Fruit fly (Drosophila melanogaster) whole organism, embryonic: ENCODE results near the gene Hrs.

Experiments used
- B-H1 ChIP-seq: fragments of 200-800 bp; sonication (Bioruptor generic); IDR thresholded peaks from 3 replicates; pipeline ENCODE4 v1.3.6; 2022; ENCODE audit warnings: missing biosample characterization, missing genetic modification characterization
- CG10209 ChIP-seq: fragments of 200-800 bp; sonication (Bioruptor generic); optimal IDR thresholded peaks from 3 replicates; lab custom pipeline; 2017; ENCODE audit warnings: missing biosample characterization, mild to moderate bottlenecking, missing genetic modification characterization, missing genetic modification reagents
- CG10366 ChIP-seq: fragments of 200-800 bp; sonication (Bioruptor generic); IDR thresholded peaks from 2 replicates; pipeline ENCODE4 v1.3.6; 2022; ENCODE audit warnings: missing biosample characterization, missing genetic modification characterization
- CG10565 ChIP-seq: fragments of 200-800 bp; sonication (Bioruptor generic); optimal IDR thresholded peaks from 3 replicates; lab custom pipeline; 2016; ENCODE audit warnings: missing biosample characterization, mild to moderate bottlenecking, missing genetic modification characterization
- CG11247 ChIP-seq: fragments of 200-800 bp; sonication (Bioruptor generic); IDR thresholded peaks from 2 replicates; pipeline ENCODE4 v1.3.6; 2022; ENCODE audit warnings: missing biosample characterization, missing genetic modification characterization
- CG13296 ChIP-seq: fragments of 200-800 bp; sonication (Bioruptor generic); optimal IDR thresholded peaks from 3 replicates; lab custom pipeline; 2018; ENCODE audit warnings: missing biosample characterization, mild to moderate bottlenecking, missing genetic modification characterization
- CG15011 ChIP-seq: fragments of 200-800 bp; sonication (Bioruptor generic); optimal IDR thresholded peaks from 3 replicates; lab custom pipeline; 2018; ENCODE audit warnings: missing biosample characterization, mild to moderate bottlenecking, missing genetic modification characterization
- CG1647 ChIP-seq: fragments of 200-800 bp; sonication (Bioruptor generic); optimal IDR thresholded peaks from 3 replicates; lab custom pipeline; 2016; ENCODE audit warnings: missing biosample characterization, missing genetic modification characterization
- CG1792 ChIP-seq: fragments of 200-800 bp; sonication (Bioruptor generic); optimal IDR thresholded peaks from 2 replicates; lab custom pipeline; 2016; ENCODE audit warnings: missing biosample characterization, missing genetic modification characterization
- CG18619 ChIP-seq: fragments of 200-800 bp; sonication (Bioruptor generic); optimal IDR thresholded peaks from 3 replicates; lab custom pipeline; 2017; ENCODE audit warnings: missing biosample characterization, mild to moderate bottlenecking, missing genetic modification characterization
- CG2712 ChIP-seq: fragments of 200-800 bp; optimal IDR thresholded peaks from 3 replicates; lab custom pipeline; 2019; ENCODE audit warnings: missing biosample characterization, mild to moderate bottlenecking, missing genetic modification characterization, moderate library complexity
- CG30431 ChIP-seq: fragments of 200-800 bp; sonication (Bioruptor generic); optimal IDR thresholded peaks from 2 replicates; lab custom pipeline; 2017; ENCODE audit warnings: missing biosample characterization, missing genetic modification characterization
- CG31388 ChIP-seq: fragments of 200-800 bp; sonication (Bioruptor generic); optimal IDR thresholded peaks from 2 replicates; lab custom pipeline; 2016; ENCODE audit warnings: missing biosample characterization, missing genetic modification characterization
- CG34422 ChIP-seq: fragments of 200-800 bp; sonication (Bioruptor generic); IDR thresholded peaks from 3 replicates; pipeline ENCODE4 v1.3.6; 2022; ENCODE audit warnings: missing biosample characterization, missing genetic modification characterization
- CG3838 ChIP-seq: fragments of 200-800 bp; sonication (Bioruptor generic); optimal IDR thresholded peaks from 3 replicates; lab custom pipeline; 2016; ENCODE audit warnings: missing biosample characterization, missing genetic modification characterization
- CG4424 ChIP-seq: fragments of 200-800 bp; sonication (Bioruptor generic); optimal IDR thresholded peaks from 3 replicates; lab custom pipeline; 2016; ENCODE audit warnings: missing biosample characterization, missing genetic modification characterization
- CG8089 ChIP-seq: fragments of 200-800 bp; sonication (Bioruptor generic); optimal IDR thresholded peaks from 3 replicates; lab custom pipeline; 2016; ENCODE audit warnings: missing biosample characterization, missing genetic modification characterization
- CG9609 ChIP-seq: fragments of 200-800 bp; sonication (Bioruptor generic); optimal IDR thresholded peaks from 3 replicates; lab custom pipeline; 2016; ENCODE audit warnings: missing biosample characterization, missing genetic modification characterization
- D19A ChIP-seq: fragments of 200-800 bp; optimal IDR thresholded peaks from 3 replicates; lab custom pipeline; 2019; ENCODE audit warnings: missing biosample characterization, mild to moderate bottlenecking, missing genetic modification characterization, moderate library complexity
- D19B ChIP-seq: fragments of 200-800 bp; sonication (Bioruptor generic); optimal IDR thresholded peaks from 2 replicates; lab custom pipeline; 2017; ENCODE audit warnings: missing biosample characterization, mild to moderate bottlenecking, missing genetic modification characterization
- Hmx ChIP-seq: fragments of 200-800 bp; sonication (Bioruptor generic); optimal IDR thresholded peaks from 2 replicates; lab custom pipeline; 2016; ENCODE audit warnings: missing biosample characterization, missing genetic modification characterization
- Hsf ChIP-seq: fragments of 200-800 bp; sonication (Bioruptor generic); optimal IDR thresholded peaks from 3 replicates; lab custom pipeline; 2016; ENCODE audit warnings: missing biosample characterization, missing genetic modification characterization
- Lpt ChIP-seq: fragments of >200 bp; optimal IDR thresholded peaks from 2 replicates; lab custom pipeline; 2018; ENCODE audit warnings: missing biosample characterization, missing genetic modification characterization
- Nf-YC ChIP-seq: fragments of 200-800 bp; optimal IDR thresholded peaks from 3 replicates; lab custom pipeline; 2019; ENCODE audit warnings: missing biosample characterization, mild to moderate bottlenecking, missing genetic modification characterization, moderate library complexity
- Rfx ChIP-seq: fragments of 200-800 bp; sonication (Bioruptor generic); IDR thresholded peaks from 2 replicates; pipeline ENCODE4 v1.3.6; 2022; ENCODE audit warnings: missing biosample characterization, missing genetic modification characterization
- Rx ChIP-seq: fragments of 200-800 bp; sonication (Bioruptor generic); IDR thresholded peaks from 2 replicates; pipeline ENCODE4 v1.3.6; 2022; ENCODE audit warnings: missing biosample characterization, missing genetic modification characterization
- Side ChIP-seq: fragments of 200-800 bp; sonication (Bioruptor generic); optimal IDR thresholded peaks from 2 replicates; lab custom pipeline; 2016; ENCODE audit warnings: missing biosample characterization, missing genetic modification characterization
- Spps ChIP-seq: fragments of 200-800 bp; sonication (Bioruptor generic); optimal IDR thresholded peaks from 2 replicates; lab custom pipeline; 2018; ENCODE audit warnings: missing biosample characterization, mild to moderate bottlenecking, missing genetic modification characterization
- Stat92E ChIP-seq, 3 experiments: fragments of >200 bp in 2 of 3; fragments of 200-800 bp in 1 of 3; sonication (Bioruptor generic) in 1 of 3; optimal IDR thresholded peaks; 2 replicates each; lab custom pipeline; 2017 to 2019; ENCODE audit warnings: missing biosample characterization in 3 of 3, missing genetic modification characterization in 3 of 3, mild to moderate bottlenecking in 1 of 3, moderate library complexity in 1 of 3
- Taf1 ChIP-seq: fragments of 200-800 bp; sonication (Bioruptor generic); IDR thresholded peaks from 2 replicates; pipeline ENCODE4 v1.3.6; 2022; ENCODE audit warnings: missing biosample characterization, missing genetic modification characterization
- ap ChIP-seq: fragments of 200-800 bp; sonication (Bioruptor generic); IDR thresholded peaks from 2 replicates; pipeline ENCODE4 v1.3.6; 2022; ENCODE audit warnings: missing biosample characterization, missing genetic modification characterization
- cg ChIP-seq: fragments of 200-800 bp; sonication (Bioruptor generic); optimal IDR thresholded peaks from 3 replicates; lab custom pipeline; 2019; ENCODE audit warnings: missing biosample characterization, mild to moderate bottlenecking, missing genetic modification characterization, moderate library complexity
- chm ChIP-seq: fragments of 200-800 bp; sonication (Bioruptor generic); IDR thresholded peaks from 2 replicates; pipeline ENCODE4 v1.3.6; 2022; ENCODE audit warnings: missing biosample characterization, missing genetic modification characterization
- chn ChIP-seq: fragments of 200-800 bp; sonication (Bioruptor generic); optimal IDR thresholded peaks from 2 replicates; lab custom pipeline; 2016; ENCODE audit warnings: missing biosample characterization, missing genetic modification characterization
- dmrt11E ChIP-seq: fragments of 200-800 bp; sonication (Bioruptor generic); optimal IDR thresholded peaks from 3 replicates; lab custom pipeline; 2018; ENCODE audit warnings: missing biosample characterization, mild to moderate bottlenecking, missing genetic modification characterization, moderate library complexity
- en ChIP-seq: fragments of 200-800 bp; sonication (Bioruptor generic); optimal IDR thresholded peaks from 2 replicates; lab custom pipeline; 2016; ENCODE audit warnings: missing biosample characterization, missing genetic modification characterization
- exex ChIP-seq: fragments of 200-800 bp; sonication (Bioruptor generic); optimal IDR thresholded peaks from 4 replicates; lab custom pipeline; 2018; ENCODE audit warnings: missing biosample characterization, mild to moderate bottlenecking, missing genetic modification characterization, moderate library complexity
- ftz-f1 ChIP-seq: fragments of 200-800 bp; sonication (Bioruptor generic); optimal IDR thresholded peaks from 2 replicates; lab custom pipeline; 2016; ENCODE audit warnings: missing biosample characterization, missing genetic modification characterization
- gce ChIP-seq: fragments of 200-800 bp; sonication (Bioruptor generic); IDR thresholded peaks from 3 replicates; pipeline ENCODE4 v1.3.6; 2022; ENCODE audit warnings: missing biosample characterization, missing genetic modification characterization
- gem ChIP-seq: fragments of 200-800 bp; sonication (Bioruptor generic); optimal IDR thresholded peaks from 2 replicates; lab custom pipeline; 2019; ENCODE audit warnings: missing biosample characterization, mild to moderate bottlenecking, missing genetic modification characterization, moderate library complexity
- jumu ChIP-seq: fragments of 200-800 bp; sonication (Bioruptor generic); optimal IDR thresholded peaks from 3 replicates; lab custom pipeline; 2016; ENCODE audit warnings: missing biosample characterization, missing genetic modification characterization
- kah ChIP-seq: fragments of 200-800 bp; sonication (Bioruptor generic); optimal IDR thresholded peaks from 2 replicates; lab custom pipeline; 2018; ENCODE audit warnings: missing biosample characterization, mild to moderate bottlenecking, missing genetic modification characterization
- slp2 ChIP-seq: fragments of 200-800 bp; sonication (Bioruptor generic); optimal IDR thresholded peaks from 2 replicates; lab custom pipeline; 2016; ENCODE audit warnings: missing biosample characterization, missing genetic modification characterization
- sna ChIP-seq: fragments of 200-800 bp; sonication (Bioruptor generic); IDR thresholded peaks from 2 replicates; pipeline ENCODE4 v1.3.6; 2022; ENCODE audit warnings: missing biosample characterization, missing genetic modification characterization; ENCODE audit not compliant: partially characterized antibody
- sug ChIP-seq: fragments of 200-800 bp; optimal IDR thresholded peaks from 2 replicates; lab custom pipeline; 2019; ENCODE audit warnings: missing biosample characterization, mild to moderate bottlenecking, missing genetic modification characterization, moderate library complexity
- toy ChIP-seq: fragments of 200-800 bp; sonication (Bioruptor generic); IDR thresholded peaks from 2 replicates; pipeline ENCODE4 v1.3.6; 2022; ENCODE audit warnings: missing biosample characterization, missing genetic modification characterization
- twi ChIP-seq: fragments of 200-800 bp; optimal IDR thresholded peaks from 2 replicates; lab custom pipeline; 2019; ENCODE audit warnings: missing biosample characterization, mild to moderate bottlenecking, missing genetic modification characterization, moderate library complexity
- tx ChIP-seq: fragments of 200-800 bp; sonication (Bioruptor generic); optimal IDR thresholded peaks from 2 replicates; lab custom pipeline; 2016; ENCODE audit warnings: missing biosample characterization, missing genetic modification characterization
- vnd ChIP-seq: fragments of 200-800 bp; sonication (Bioruptor generic); IDR thresholded peaks from 3 replicates; pipeline ENCODE4 v1.3.6; 2022; ENCODE audit warnings: missing biosample characterization, missing genetic modification characterization; ENCODE audit not compliant: partially characterized antibody
- zfh2 ChIP-seq: fragments of 200-800 bp; sonication (Bioruptor generic); optimal IDR thresholded peaks from 2 replicates; lab custom pipeline; 2016; ENCODE audit warnings: missing biosample characterization, missing genetic modification characterization

Gene Hrs

DNA sequence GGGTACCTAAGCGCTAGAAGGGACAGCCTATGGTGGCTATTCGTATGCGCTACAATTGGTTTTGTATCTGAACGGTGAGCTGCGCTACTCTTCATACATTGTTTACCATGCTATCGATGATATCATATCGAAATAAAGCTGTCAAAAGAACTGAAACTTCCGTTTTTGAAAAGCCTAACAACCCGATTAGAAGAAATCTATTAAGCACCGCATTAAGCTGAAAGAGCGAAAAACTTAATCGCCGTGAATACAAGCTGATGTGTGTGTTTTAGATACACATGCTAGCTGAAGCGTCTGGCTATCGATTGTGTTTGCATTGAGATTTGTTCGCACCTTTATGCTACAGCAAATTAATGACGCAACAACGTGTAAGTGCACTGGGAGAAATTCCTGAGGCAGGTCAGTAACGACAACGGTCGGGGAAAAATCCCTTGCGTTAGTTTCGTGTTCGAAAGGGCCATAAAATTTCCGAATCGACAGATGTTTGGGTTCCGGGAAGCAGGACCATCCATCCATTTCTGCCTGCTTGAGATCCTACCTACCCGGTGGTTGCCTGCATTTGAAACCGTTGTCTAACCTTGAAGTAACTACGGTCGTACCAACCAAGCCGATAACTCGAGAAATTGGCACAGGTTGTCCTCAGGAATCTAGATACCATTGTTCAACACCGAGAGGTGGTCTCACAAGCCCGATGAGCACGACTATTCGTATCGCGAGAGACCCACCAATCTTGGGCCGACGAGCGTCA, 10.7 kb downstream of the Hrs start (continued):
- TF ChIP-seq gce (GFP tag; lab: Robert Waterston, UW) (no peak), slp2 (peak; percentile 79), CG13296 (GFP tag; lab: Kevin White, UChicago) (peak; percentile 86), sna (GFP tag; lab: Robert Waterston, UW) (no peak), exex (peak; percentile 86), zfh2 (GFP tag; lab: Kevin White, UChicago) (peak; percentile 79), CG31388 (GFP tag; lab: Kevin White, UChicago) (no peak), CG34422 (GFP tag; lab: Robert Waterston, UW) (no peak), ap (GFP tag; lab: Robert Waterston, UW) (no peak), toy (GFP tag; lab: Robert Waterston, UW) (no peak), Hsf (GFP tag; lab: Kevin White, UChicago) (peak; percentile 79), CG15011 (GFP tag; lab: Kevin White, UChicago) (peak; percentile 71), chn (peak; percentile 69), CG1792 (GFP tag; lab: Kevin White, UChicago) (peak; percentile 75), CG10565 (GFP tag; lab: Kevin White, UChicago) (no peak), CG3838 (GFP tag; lab: Kevin White, UChicago) (peak; percentile 71), B-H1 (no peak), CG10366 (GFP tag; lab: Robert Waterston, UW) (no peak), jumu (GFP tag; lab: Kevin White, UChicago) (peak; percentile 76), cg (no peak), CG9609 (GFP tag; lab: Kevin White, UChicago) (peak; percentile 72), en (peak; percentile 50), vnd (GFP tag; lab: Robert Waterston, UW) (no peak), CG30431 (GFP tag; lab: Kevin White, UChicago) (peak; percentile 66), chm (GFP tag; lab: Robert Waterston, UW) (no peak), Nf-YC (tag; lab: Kevin White, UChicago) (peak; percentile 65), Lpt (GFP tag; lab: Kevin White, UChicago) (no peak), D19A (tag; lab: Kevin White, UChicago) (peak; percentile 93), CG2712 (peak; percentile 87), Hmx (GFP tag; lab: Kevin White, UChicago) (peak; percentile 16), CG8089 (GFP tag; lab: Kevin White, UChicago) (peak; percentile 73), ftz-f1 (GFP tag; lab: Kevin White, UChicago) (no peak), CG18619 (GFP tag; lab: Kevin White, UChicago) (peak; percentile 76), kah (GFP tag; lab: Kevin White, UChicago) (peak; percentile 2), Stat92E (GFP tag; optimal IDR thresholded peaks at IDR 0.05; lab: Kevin White, UChicago) (peak in 1 of 3 experiments; percentile 37), twi (tag; lab: Kevin White, UChicago) (peak; percentile 56), gem (tag; lab: Kevin White, UChicago) (peak; percentile 88), Spps (tag; lab: Kevin White, UChicago) (peak; percentile 45), Taf1 (no peak), CG4424 (GFP tag; lab: Kevin White, UChicago) (peak; percentile 72), D19B (GFP tag; lab: Kevin White, UChicago) (peak; percentile 79), tx (GFP tag; lab: Kevin White, UChicago) (peak; percentile 61), Side (GFP tag; lab: Kevin White, UChicago) (peak; percentile 85), dmrt11E (peak; percentile 57), CG1647 (GFP tag; lab: Kevin White, UChicago) (peak; percentile 77), Rx (GFP tag; lab: Robert Waterston, UW) (no peak), CG10209 (GFP tag; lab: Kevin White, UChicago) (peak; percentile 81), sug (peak; percentile 65), CG11247 (no peak), Rfx (GFP tag; lab: Robert Waterston, UW) (no peak)
